Worm (Caenorhabditis elegans) whole organism, L2 larva: ENCODE results near the gene fshr-1.

Experiments
- F13H6.1 ChIP-seq: sonication (generic microtip); optimal IDR thresholded peaks from 2 replicates; lab custom pipeline; 2016; ENCODE audit warnings: missing genetic modification characterization, missing compliant biosample characterization
- alr-1 ChIP-seq: fragments of 150-350 bp; optimal IDR thresholded peaks from 2 replicates; lab custom pipeline; 2014; ENCODE audit warnings: missing biosample characterization, missing genetic modification characterization
- ama-1 ChIP-seq: fragments of 150-350 bp; optimal IDR thresholded peaks from 2 replicates; lab custom pipeline; 2018; ENCODE audit warnings: inconsistent platforms
- crh-2 ChIP-seq: sonication (generic microtip); optimal IDR thresholded peaks from 2 replicates; lab custom pipeline; 2017; ENCODE audit warnings: missing biosample characterization, missing genetic modification characterization
- lin-39 ChIP-seq: fragments of 150-350 bp; optimal IDR thresholded peaks from 2 replicates; lab custom pipeline; 2014; ENCODE audit warnings: missing biosample characterization, missing genetic modification reagents, missing genetic modification characterization
- mdl-1 ChIP-seq, 2 experiments: fragments of 150-350 bp in 1 of 2; sonication (generic microtip) in 1 of 2; optimal IDR thresholded peaks; 2 replicates each; lab custom pipeline; 2017; ENCODE audit warnings: missing biosample characterization in 2 of 2, missing genetic modification characterization in 2 of 2
- nhr-12 ChIP-seq: fragments of 150-350 bp; optimal IDR thresholded peaks from 2 replicates; lab custom pipeline; 2014; ENCODE audit warnings: missing biosample characterization, missing genetic modification characterization
- nhr-77 ChIP-seq: fragments of 150-350 bp; optimal IDR thresholded peaks from 2 replicates; lab custom pipeline; 2014; ENCODE audit warnings: missing biosample characterization, missing genetic modification characterization
- skn-1 ChIP-seq: sonication (generic microtip); optimal IDR thresholded peaks from 2 replicates; lab custom pipeline; 2017; ENCODE audit warnings: missing biosample characterization, missing genetic modification characterization
- unc-62 ChIP-seq: fragments of 150-350 bp; optimal IDR thresholded peaks from 2 replicates; lab custom pipeline; 2014; ENCODE audit warnings: missing biosample characterization, missing genetic modification reagents, missing genetic modification characterization

ce11 chrV:9868311-9868710 lies 21.3 kb upstream of the fshr-1 start, which contains the start of gene srab-17:
- TF ChIP-seq ama-1 (lab: Kevin White, UChicago) (no peak), unc-62 (no peak), mdl-1 (tag; optimal IDR thresholded peaks at IDR 0.05; lab: Kevin White, UChicago) (no peak), crh-2 (no peak), alr-1 (no peak), nhr-12 (tag; lab: Kevin White, UChicago) (no peak), lin-39 (no peak), nhr-77 (tag; lab: Kevin White, UChicago) (no peak), F13H6.1 (no peak), skn-1 (tag; lab: Kevin White, UChicago) (no peak)
